Fruit fly (Drosophila melanogaster): ENCODE results near the gene Ktl.

Gene Ktl

DNA sequence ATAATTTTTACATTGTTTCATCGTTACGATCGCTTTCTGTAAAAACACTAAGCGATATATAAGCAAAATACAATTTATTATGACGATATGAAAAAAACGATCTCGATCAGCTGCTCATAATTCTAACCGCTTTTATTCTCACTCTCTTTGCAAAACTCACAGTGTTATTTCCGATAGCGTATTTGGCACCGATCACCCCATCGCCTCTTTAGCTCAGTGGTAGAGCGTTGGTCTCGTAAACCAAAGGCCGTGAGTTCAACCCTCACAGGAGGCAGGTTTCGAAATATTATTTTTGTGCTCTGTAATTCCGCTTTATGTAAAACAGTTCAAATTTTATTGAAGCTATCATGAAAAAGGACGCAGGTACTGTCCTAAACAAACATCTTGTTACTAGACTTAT lies 6.2 kb downstream of the Ktl start (continued):
- TF ChIP-seq CG4854 (GFP tag; optimal IDR thresholded peaks at IDR 0.05), result no peak
- no peak for TF ChIP-seq ind (GFP tag; optimal IDR thresholded peaks at IDR 0.05)
- no peak for TF ChIP-seq Dip3 (GFP tag; optimal IDR thresholded peaks at IDR 0.05)
- no peak for TF ChIP-seq trem (tag; optimal IDR thresholded peaks at IDR 0.05)
- no peak for TF ChIP-seq CG10274 (GFP tag; optimal IDR thresholded peaks at IDR 0.05)
- no peak for TF ChIP-seq emc (GFP tag; optimal IDR thresholded peaks at IDR 0.05)
- TF ChIP-seq dysf (GFP tag; IDR thresholded peaks at IDR 0.05), result no peak
- TF ChIP-seq CG7556 (GFP tag; optimal IDR thresholded peaks at IDR 0.05), result no peak
- no peak for TF ChIP-seq CG31441 (GFP tag; IDR thresholded peaks at IDR 0.05)
- TF ChIP-seq CG31224 (GFP tag; IDR thresholded peaks at IDR 0.05), result no peak
- TF ChIP-seq Max (GFP tag; optimal IDR thresholded peaks at IDR 0.05), result no peak
- TF ChIP-seq CG16815 (GFP tag; optimal IDR thresholded peaks at IDR 0.05), result no peak
- TF ChIP-seq CG16813 (GFP tag; IDR thresholded peaks at IDR 0.05; ENCODE audit: partially characterized antibody), result peak; percentile 61
- TF ChIP-seq Scr (GFP tag; IDR thresholded peaks at IDR 0.05; ENCODE audit: partially characterized antibody), result peak; percentile 44; the same call in 1 of the 2 replicates
- no peak for TF ChIP-seq Sry-δ (GFP tag; optimal IDR thresholded peaks at IDR 0.05)
- TF ChIP-seq gcm2 (GFP tag; optimal IDR thresholded peaks at IDR 0.05), result no peak
- peak; percentile 58 for TF ChIP-seq HLH4C (GFP tag; IDR thresholded peaks at IDR 0.05; ENCODE audit: partially characterized antibody)
- TF ChIP-seq ato (GFP tag; IDR thresholded peaks at IDR 0.05; ENCODE audit: partially characterized antibody), result peak; percentile 48
- no peak for TF ChIP-seq Stat92E (GFP tag; optimal IDR thresholded peaks at IDR 0.05)
- TF ChIP-seq amos (GFP tag; IDR thresholded peaks at IDR 0.05; ENCODE audit: partially characterized antibody), result peak; percentile 75; the same call in 1 of the 2 replicates
- TF ChIP-seq CG10209 (GFP tag; optimal IDR thresholded peaks at IDR 0.05), result no peak
- no peak for TF ChIP-seq Med (GFP tag)
- TF ChIP-seq CG32767 (GFP tag; IDR thresholded peaks at IDR 0.05), result no peak
- TF ChIP-seq knrl (GFP tag; IDR thresholded peaks at IDR 0.05; ENCODE audit: partially characterized antibody), result peak; percentile 31; the same call in 2 of the 3 replicates
- TF ChIP-seq maf-S (GFP tag; optimal IDR thresholded peaks at IDR 0.05), result no peak
- no peak for TF ChIP-seq Drgx (GFP tag; IDR thresholded peaks at IDR 0.05)
- TF ChIP-seq CG3163 (GFP tag; optimal IDR thresholded peaks at IDR 0.05), result no peak
- TF ChIP-seq jumu (GFP tag; optimal IDR thresholded peaks at IDR 0.05), result no peak
- TF ChIP-seq HLHmδ (GFP tag; optimal IDR thresholded peaks at IDR 0.05), result no peak
- no peak for TF ChIP-seq MTF-1 (GFP tag; optimal IDR thresholded peaks at IDR 0.05; ENCODE audit: borderline replicate concordance)
- no peak for TF ChIP-seq onecut (GFP tag; IDR thresholded peaks at IDR 0.05)
- TF ChIP-seq Dp (GFP tag; optimal IDR thresholded peaks at IDR 0.05), result no peak
- no peak for TF ChIP-seq HHEX (GFP tag; optimal IDR thresholded peaks at IDR 0.05)
- TF ChIP-seq CG15696 (tag; optimal IDR thresholded peaks at IDR 0.05), result no peak
- TF ChIP-seq CrebB (tag; optimal IDR thresholded peaks at IDR 0.05), result no peak
- TF ChIP-seq slou (GFP tag; optimal IDR thresholded peaks at IDR 0.05), result no peak
- TF ChIP-seq HmgZ (tag; optimal IDR thresholded peaks at IDR 0.05), result no peak
- TF ChIP-seq CG5245 (GFP tag; optimal IDR thresholded peaks at IDR 0.05), result no peak
- no peak for TF ChIP-seq croc (GFP tag; conservative IDR thresholded peaks at IDR 0.05)
- no peak for TF ChIP-seq CG7372 (GFP tag; IDR thresholded peaks at IDR 0.05)
- peak; percentile 62; the same call in 1 of the 2 replicates for TF ChIP-seq CG42726 (GFP tag; IDR thresholded peaks at IDR 0.05; ENCODE audit: partially characterized antibody)
- TF ChIP-seq Hr39 (optimal IDR thresholded peaks at IDR 0.05), result no peak
- no peak for TF ChIP-seq CG13624 (GFP tag; optimal IDR thresholded peaks at IDR 0.05)
- peak; percentile 82; the same call in 2 of the 3 replicates for TF ChIP-seq Opbp (GFP tag; IDR thresholded peaks at IDR 0.05; ENCODE audit: partially characterized antibody)
- no peak for TF ChIP-seq jigr1 (GFP tag; IDR thresholded peaks at IDR 0.05)
- TF ChIP-seq CG1602 (GFP tag; optimal IDR thresholded peaks at IDR 0.05), result no peak
- TF ChIP-seq CG10565 (GFP tag; optimal IDR thresholded peaks at IDR 0.05), result no peak
- no peak for TF ChIP-seq NC2α (GFP tag; optimal IDR thresholded peaks at IDR 0.05)
- no peak for TF ChIP-seq ara (GFP tag; IDR thresholded peaks at IDR 0.05)
- peak; percentile 31; the same call in 1 of the 3 replicates for TF ChIP-seq CG14860 (GFP tag; IDR thresholded peaks at IDR 0.05; ENCODE audit: partially characterized antibody)
- no peak for TF ChIP-seq B-H2 (GFP tag; optimal IDR thresholded peaks at IDR 0.05)
